Worm (Caenorhabditis elegans): Measurements from ENCODE around the gene T24E12.6.
"Not testable (repeated sequence)": the region's sequence is repeated elsewhere in the genome, so short reads cannot be mapped to it uniquely, and the experiment has no call there.

T24E12.6 gene

DNA sequence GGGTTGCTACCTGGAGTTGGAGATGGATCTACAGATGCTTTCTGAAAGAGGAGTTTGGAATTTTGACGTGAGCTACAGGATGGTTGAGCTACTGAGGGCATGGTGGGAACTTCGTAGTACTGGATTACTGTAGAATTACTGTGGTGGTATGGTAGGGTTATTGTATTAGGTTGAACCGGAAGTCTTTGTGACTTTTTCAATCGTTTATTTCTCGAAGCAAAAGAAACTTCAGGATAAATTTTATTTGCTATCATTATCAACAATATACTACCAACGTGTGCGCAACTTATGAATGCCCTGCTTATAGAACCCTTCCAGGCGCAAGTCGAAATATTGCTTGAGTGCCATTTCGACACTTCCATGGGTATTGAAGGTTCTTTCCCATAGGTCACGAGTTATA lies at the start of gene T24E12.6:
T24E12.6 (minus strand) TSS at position 101 of the 400 bp plus-strand sequence.
- not testable (repeated sequence) for TF ChIP-seq dao-5, him-1, W03F9.2 (tag; optimal IDR thresholded peaks at IDR 0.05)

DNA sequence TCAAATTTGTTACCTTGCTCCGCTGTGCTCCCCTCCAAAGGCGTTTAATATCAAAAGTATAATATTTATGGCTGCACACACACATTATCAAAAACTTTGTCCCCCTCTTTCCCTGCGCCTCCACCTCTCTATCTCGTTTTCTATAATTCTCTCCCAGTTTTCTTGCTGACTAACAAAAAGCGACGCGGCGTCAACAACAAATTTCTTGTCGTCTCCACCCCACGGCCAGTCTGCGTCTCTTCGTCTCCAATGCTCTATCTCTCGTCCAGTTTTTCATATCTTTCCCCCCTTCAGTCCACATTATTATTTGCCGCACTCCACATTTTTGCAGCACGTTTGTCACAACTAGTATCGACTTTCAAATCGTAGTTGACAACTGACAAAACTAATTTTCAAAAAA lies 49.1 kb upstream of the T24E12.6 start:
- TF ChIP-seq him-1 (tag; optimal IDR thresholded peaks at IDR 0.05) (no peak), W03F9.2 (tag; optimal IDR thresholded peaks at IDR 0.05) (no peak), dao-5 (tag; optimal IDR thresholded peaks at IDR 0.05) (no peak)

DNA sequence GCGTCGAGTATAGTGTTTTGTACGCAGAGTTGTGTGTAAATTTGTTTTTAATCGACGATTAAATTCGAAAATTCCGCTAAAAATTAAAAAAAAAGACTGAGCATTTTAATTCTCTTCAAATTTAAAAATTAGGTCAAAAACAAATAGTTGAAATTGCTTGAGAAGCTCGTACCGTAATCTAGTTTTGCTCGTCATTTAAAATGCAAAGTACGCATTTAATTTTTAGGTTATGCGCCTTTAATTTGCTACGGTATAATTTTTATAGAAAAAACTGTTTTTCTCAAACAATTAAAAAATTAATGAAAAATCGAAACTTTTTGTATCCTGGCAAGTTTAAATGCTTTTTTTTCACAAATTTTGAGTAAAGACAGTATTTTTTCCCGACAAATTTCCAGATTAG lies 47.1 kb upstream of the T24E12.6 start:
- TF ChIP-seq him-1 (tag; optimal IDR thresholded peaks at IDR 0.05) (no peak), dao-5 (tag; optimal IDR thresholded peaks at IDR 0.05) (no peak), W03F9.2 (tag; optimal IDR thresholded peaks at IDR 0.05) (no peak)

DNA sequence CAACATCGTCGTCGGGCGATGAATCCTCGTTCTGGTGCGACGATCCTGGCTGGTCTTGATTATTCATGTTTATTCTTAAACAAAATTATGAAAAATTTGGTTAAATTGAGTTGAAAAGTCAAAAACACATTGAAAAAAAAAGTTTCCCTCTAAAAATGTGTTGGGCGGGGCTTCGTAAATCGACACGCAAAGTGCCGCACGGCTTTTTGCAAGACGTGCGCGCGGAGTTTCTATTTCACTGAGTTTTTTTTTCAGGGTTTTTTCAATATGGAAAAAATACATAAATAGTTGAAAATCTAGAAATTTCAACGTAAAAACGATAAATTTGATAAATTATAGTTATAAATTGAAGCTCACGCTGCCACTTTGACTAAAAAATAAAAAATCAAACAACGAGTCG lies 46.6 kb upstream of the T24E12.6 start, which contains the start of gene F54D10.5:
F54D10.5 (minus strand) TSS at position 74 of the 400 bp plus-strand sequence.
- TF ChIP-seq W03F9.2 (tag; optimal IDR thresholded peaks at IDR 0.05): peak; percentile 83
- TF ChIP-seq him-1 (tag; optimal IDR thresholded peaks at IDR 0.05): no peak
- no peak for TF ChIP-seq dao-5 (tag; optimal IDR thresholded peaks at IDR 0.05)

DNA sequence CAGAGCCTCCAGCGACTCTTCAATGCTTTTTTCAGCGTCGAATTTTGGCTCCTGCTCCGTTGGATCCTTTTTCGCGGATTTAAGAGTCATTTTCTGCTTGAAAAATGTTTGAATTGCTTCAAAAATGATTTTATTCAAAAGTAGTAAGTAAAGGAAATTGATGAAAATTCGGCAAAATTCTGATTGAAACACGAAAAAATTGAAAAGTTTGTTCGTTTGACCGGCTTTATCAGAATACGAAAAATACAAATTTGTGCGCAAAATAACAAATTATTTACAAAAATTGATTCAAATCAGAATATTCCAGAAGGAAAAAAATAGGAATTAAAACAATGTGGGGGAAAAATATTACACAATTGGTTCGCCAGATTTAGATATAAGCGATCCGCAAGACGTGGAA lies 45.5 kb upstream of the T24E12.6 start, which contains the start of gene F54D10.4:
F54D10.4 (minus strand) TSS at position 101 of the 400 bp plus-strand sequence.
- TF ChIP-seq him-1 (tag; optimal IDR thresholded peaks at IDR 0.05): no peak
- TF ChIP-seq dao-5 (tag; optimal IDR thresholded peaks at IDR 0.05): no peak
- TF ChIP-seq W03F9.2 (tag; optimal IDR thresholded peaks at IDR 0.05): no peak

DNA sequence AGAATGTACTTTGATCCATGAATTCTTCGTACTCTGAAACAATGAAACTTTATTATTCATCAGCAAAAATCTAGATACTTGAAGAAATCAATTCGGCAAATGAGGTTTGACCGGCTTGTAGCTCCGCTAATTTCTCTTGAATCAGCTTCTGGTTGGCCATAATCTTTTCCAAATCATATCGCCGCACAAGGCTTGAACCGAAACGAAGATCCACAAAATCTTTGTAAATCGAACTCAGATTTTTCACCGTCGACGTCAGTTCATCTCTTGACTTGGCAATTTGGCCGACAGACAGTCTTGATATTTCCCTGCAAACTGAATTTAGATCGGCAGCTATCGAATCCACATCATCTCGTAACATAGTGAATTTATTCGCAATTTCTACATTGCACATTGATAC lies 44.0 kb upstream of the T24E12.6 start:
- TF ChIP-seq dao-5 (tag; optimal IDR thresholded peaks at IDR 0.05): no peak
- no peak for TF ChIP-seq W03F9.2 (tag; optimal IDR thresholded peaks at IDR 0.05)
- no peak for TF ChIP-seq him-1 (tag; optimal IDR thresholded peaks at IDR 0.05)

DNA sequence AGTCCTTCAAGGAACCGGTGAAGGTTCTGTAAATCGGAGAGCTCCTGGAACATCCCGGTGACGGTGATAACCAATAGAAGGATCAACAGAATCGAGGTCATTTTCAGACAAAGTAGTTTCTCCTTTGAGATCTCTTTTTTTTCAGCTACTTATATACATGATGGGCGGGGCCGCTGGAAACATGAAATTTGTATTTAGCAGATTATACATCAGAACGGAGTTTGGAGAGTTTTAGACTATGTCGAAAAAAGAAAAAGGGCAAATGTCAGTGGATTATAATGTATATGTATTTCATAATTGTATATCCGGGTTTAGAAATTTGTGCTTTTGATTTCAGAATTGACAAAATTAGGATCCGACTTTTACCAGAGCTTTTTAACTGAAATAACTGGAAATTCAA lies 41.7 kb upstream of the T24E12.6 start, which contains the start of gene ins-32:
ins-32 (minus strand) TSS at position 101 of the 400 bp plus-strand sequence.
- no peak for TF ChIP-seq W03F9.2 (tag; optimal IDR thresholded peaks at IDR 0.05)
- no peak for TF ChIP-seq him-1 (tag; optimal IDR thresholded peaks at IDR 0.05)
- no peak for TF ChIP-seq dao-5 (tag; optimal IDR thresholded peaks at IDR 0.05)

DNA sequence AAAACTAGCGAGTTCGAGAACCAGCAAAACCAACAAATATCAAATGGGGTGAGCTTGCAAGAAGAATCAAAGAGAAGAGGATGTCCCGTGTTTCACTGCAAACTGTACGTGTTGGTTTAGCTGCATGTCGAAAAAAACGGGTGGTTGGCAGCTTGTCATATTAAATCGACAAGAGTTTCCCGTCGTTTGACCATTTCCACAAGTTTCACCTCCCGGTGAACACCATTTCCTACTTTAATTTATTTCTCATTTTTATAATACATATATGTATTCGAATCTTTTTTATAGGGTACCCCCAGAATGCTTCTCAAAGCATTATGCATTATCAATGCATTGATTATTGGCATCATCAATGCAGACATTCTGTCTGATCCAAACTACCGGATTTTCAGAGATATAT lies 33.8 kb upstream of the T24E12.6 start, which contains the start of gene Y8A9A.2:
Y8A9A.2 (plus strand) TSS at position 301 of the 400 bp plus-strand sequence.
- no peak for TF ChIP-seq W03F9.2 (tag; optimal IDR thresholded peaks at IDR 0.05)
- TF ChIP-seq him-1 (tag; optimal IDR thresholded peaks at IDR 0.05): no peak
- no peak for TF ChIP-seq dao-5 (tag; optimal IDR thresholded peaks at IDR 0.05)

DNA sequence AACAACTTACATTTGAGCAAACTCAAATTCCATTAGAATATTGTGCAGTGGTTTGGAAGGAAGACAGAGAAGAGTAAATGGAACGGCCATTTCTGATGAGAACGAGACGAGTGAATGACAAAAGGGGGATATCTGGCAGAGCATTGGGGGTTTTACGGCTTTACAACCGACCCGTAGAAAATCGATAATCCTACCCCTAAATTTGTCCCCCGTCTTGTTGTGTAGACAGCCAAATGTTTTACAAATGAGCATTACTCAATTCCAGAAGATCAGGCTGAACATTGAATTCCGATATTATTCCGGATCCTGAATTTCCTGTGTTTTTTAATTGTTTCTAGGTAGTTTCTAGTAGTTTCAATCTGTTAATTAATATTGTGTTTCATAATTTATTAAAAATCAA lies 31.8 kb upstream of the T24E12.6 start, which contains the start of gene fbxb-99:
fbxb-99 (minus strand) TSS at position 101 of the 400 bp plus-strand sequence.
- TF ChIP-seq him-1 (tag; optimal IDR thresholded peaks at IDR 0.05): no peak
- TF ChIP-seq W03F9.2 (tag; optimal IDR thresholded peaks at IDR 0.05): no peak
- TF ChIP-seq dao-5 (tag; optimal IDR thresholded peaks at IDR 0.05): no peak

DNA sequence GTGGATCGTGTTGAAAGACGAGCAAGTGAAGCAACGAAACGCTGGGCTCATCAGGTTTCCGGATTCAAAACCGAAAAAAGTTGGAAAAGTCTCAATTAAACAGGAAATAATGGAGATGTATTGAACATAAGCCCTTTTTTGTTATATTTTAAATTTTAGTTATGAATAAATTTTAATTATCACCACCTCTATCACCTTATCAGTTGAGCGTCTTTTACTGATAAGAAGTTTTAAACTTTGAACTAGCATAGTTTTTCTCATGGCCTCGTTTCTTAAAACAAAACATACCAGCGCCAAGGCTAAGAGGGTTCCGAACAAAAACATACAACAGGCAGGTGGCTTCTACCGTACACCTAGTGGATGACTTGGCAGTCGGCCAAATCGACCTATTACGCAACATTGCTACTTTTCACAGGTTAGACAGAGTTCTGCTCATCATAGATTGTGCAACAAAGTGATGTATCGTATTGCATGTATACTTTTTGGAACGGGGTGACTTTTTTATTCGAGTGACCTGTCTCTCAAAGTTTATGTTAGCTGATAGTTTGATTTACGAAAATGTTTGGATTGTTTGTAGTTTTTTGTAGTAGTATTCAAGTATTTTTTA lies 27.0 kb upstream of the T24E12.6 start:
- TF ChIP-seq dao-5 (tag; optimal IDR thresholded peaks at IDR 0.05) (no peak), him-1 (tag; optimal IDR thresholded peaks at IDR 0.05) (no peak), W03F9.2 (tag; optimal IDR thresholded peaks at IDR 0.05) (no peak)

DNA sequence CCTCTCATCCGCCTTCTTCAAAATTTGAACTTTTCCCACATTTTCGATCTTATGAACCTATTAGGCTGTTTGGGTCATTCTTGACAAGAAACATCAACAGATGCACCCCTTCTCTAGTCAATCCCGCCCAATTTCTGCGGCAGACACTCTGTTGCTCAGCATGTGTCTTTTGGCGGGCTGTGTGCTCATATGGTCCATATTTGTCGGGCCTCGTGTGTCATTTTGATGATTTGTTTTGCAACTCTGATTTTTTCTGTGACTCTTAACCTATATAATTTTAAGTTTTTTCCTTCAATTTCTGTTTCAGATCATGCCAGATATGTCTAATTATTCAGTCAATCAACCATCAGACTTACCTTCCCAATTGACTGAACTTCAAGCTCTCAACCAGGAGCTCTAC lies 25.7 kb upstream of the T24E12.6 start, which contains the start of gene T24E12.13:
T24E12.13 (plus strand) TSS at position 301 of the 400 bp plus-strand sequence.
- TF ChIP-seq him-1 (tag; optimal IDR thresholded peaks at IDR 0.05): no peak
- TF ChIP-seq dao-5 (tag; optimal IDR thresholded peaks at IDR 0.05): no peak
- no peak for TF ChIP-seq W03F9.2 (tag; optimal IDR thresholded peaks at IDR 0.05)

DNA sequence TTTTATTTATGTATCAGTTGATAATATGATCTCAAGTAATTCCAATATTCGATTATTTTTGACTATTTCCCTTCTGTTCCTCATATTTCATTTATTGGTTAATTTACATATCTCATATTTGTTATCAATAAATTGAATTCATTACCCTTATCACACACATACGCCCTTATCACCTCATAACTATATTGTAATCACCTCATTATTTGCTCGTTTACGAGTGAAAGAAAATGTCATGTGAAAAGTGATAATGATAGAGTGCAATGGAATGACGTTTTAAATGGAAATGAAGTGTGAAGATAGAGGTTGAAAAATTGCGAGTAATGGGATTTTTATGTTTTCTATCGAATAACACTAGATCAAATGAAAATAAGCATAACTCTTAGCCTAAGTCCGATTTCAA lies 25.0 kb upstream of the T24E12.6 start:
- TF ChIP-seq him-1 (tag; optimal IDR thresholded peaks at IDR 0.05) (no peak), W03F9.2 (tag; optimal IDR thresholded peaks at IDR 0.05) (no peak), dao-5 (tag; optimal IDR thresholded peaks at IDR 0.05) (no peak)

DNA sequence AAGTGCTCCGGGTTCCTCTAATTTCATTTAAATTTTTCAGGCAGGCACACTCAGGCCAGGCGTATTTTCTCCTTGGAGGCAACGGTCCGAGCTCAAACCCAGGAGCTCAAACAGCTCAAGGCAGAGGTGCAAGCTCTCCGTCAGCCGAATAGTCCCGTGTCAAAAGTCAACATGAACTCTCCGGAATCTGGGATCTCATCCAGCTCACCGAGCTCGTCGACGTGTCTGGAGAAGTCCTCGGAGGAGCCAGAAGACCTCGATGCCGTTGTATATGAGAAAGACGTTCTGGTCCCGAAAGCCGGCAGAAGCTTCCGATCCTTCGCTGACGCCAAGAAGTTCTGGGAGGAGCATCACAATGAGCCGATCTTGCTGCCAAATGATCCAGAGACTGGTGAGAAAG lies 24.3 kb upstream of the T24E12.6 start:
- no peak for TF ChIP-seq him-1 (tag; optimal IDR thresholded peaks at IDR 0.05)
- TF ChIP-seq W03F9.2 (tag; optimal IDR thresholded peaks at IDR 0.05): no peak
- TF ChIP-seq dao-5 (tag; optimal IDR thresholded peaks at IDR 0.05): no peak

DNA sequence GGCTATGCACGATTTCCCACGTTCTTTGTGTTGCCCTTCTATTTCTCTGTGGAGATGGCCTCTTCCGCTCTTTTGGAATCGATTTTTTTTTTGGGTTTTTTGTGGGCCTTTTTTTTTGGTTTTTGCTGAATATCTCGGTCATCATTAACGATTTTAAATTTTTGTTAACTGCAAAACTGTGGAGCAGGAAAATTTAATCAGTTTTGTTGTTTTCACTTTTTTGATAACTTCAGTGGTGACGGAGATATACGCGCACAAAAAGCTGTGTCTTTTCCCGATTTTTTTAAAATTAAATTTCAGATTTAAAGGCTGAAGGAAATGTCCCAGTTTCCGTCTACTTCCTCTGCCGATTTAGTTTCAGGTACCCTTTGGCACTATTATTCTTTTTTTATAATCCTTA lies 23.8 kb upstream of the T24E12.6 start, which contains the start of gene T24E12.1:
T24E12.1 (plus strand) TSS at position 301 of the 400 bp plus-strand sequence.
- no peak for TF ChIP-seq him-1 (tag; optimal IDR thresholded peaks at IDR 0.05)
- TF ChIP-seq dao-5 (tag; optimal IDR thresholded peaks at IDR 0.05): no peak
- TF ChIP-seq W03F9.2 (tag; optimal IDR thresholded peaks at IDR 0.05): no peak

Data from whole organism, L4/young adult.